Fruit fly (Drosophila melanogaster): ENCODE measurements around the gene CtsL4.

dm6 chr2L:10351130-10351529 lies 5.3 kb downstream of the CtsL4 start:
- TF ChIP-seq CG8478 (optimal IDR thresholded peaks at IDR 0.05) (no peak), psq (optimal IDR thresholded peaks at IDR 0.05) (no peak), usp (GFP tag; optimal IDR thresholded peaks at IDR 0.05) (no peak), pan (optimal IDR thresholded peaks at IDR 0.05) (no peak), EcR (GFP tag; optimal IDR thresholded peaks at IDR 0.05) (no peak)
